Worm (Caenorhabditis elegans) whole organism, L4/young adult: ENCODE results near the gene T19C3.2.

Experiments
- W03F9.2 ChIP-seq: fragments of 150-350 bp; optimal IDR thresholded peaks from 2 replicates; lab custom pipeline; 2014; ENCODE audit warnings: missing biosample characterization, missing genetic modification characterization
- dao-5 ChIP-seq: sonication (generic microtip); optimal IDR thresholded peaks from 2 replicates; lab custom pipeline; 2016; ENCODE audit warnings: missing genotype, missing genetic modification characterization, moderate library complexity, missing compliant biosample characterization
- him-1 ChIP-seq: sonication (generic microtip); optimal IDR thresholded peaks from 2 replicates; lab custom pipeline; 2016; ENCODE audit warnings: missing genotype, missing genetic modification reagents, missing genetic modification characterization, missing compliant biosample characterization

DNA sequence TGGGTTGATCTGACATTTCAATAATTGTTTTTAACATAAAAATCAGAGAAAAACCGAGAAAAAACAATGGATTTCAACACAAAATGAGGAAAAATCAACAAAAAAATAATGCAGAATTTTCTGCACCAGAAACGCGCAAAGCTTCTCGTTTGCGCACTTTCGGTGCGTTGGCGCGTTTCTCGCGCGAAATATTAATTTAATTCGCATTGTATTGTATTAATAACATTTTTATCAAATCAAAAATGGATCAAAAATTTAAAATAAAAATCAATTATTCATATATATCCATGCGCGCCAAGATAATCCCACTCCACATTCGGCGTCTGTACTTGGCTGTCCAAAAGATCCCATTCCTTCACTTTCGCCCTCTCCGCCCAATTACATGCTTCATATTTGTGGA lies 17.3 kb upstream of the T19C3.2 start, which contains the start of gene fem-2:
- TF ChIP-seq dao-5 (tag; lab: Kevin White, UChicago) (no peak), him-1 (tag; lab: Kevin White, UChicago) (no peak), W03F9.2 (tag; lab: Kevin White, UChicago) (peak; percentile 19)
